Fruit fly (Drosophila melanogaster) ovary, adult (tissue): ENCODE measurements around the gene trx.
A peak's percentile ranks its signal among the peaks of the same experiment; 100 is the strongest.

ENCODE experiments used
- CG17801 ChIP-seq: fragments of 200-800 bp; optimal IDR thresholded peaks from 2 replicates; lab custom pipeline; 2019; ENCODE audit warnings: missing biosample characterization, mild to moderate bottlenecking, missing genetic modification characterization, moderate library complexity; ENCODE audit not compliant: partially characterized antibody

trx gene

DNA sequence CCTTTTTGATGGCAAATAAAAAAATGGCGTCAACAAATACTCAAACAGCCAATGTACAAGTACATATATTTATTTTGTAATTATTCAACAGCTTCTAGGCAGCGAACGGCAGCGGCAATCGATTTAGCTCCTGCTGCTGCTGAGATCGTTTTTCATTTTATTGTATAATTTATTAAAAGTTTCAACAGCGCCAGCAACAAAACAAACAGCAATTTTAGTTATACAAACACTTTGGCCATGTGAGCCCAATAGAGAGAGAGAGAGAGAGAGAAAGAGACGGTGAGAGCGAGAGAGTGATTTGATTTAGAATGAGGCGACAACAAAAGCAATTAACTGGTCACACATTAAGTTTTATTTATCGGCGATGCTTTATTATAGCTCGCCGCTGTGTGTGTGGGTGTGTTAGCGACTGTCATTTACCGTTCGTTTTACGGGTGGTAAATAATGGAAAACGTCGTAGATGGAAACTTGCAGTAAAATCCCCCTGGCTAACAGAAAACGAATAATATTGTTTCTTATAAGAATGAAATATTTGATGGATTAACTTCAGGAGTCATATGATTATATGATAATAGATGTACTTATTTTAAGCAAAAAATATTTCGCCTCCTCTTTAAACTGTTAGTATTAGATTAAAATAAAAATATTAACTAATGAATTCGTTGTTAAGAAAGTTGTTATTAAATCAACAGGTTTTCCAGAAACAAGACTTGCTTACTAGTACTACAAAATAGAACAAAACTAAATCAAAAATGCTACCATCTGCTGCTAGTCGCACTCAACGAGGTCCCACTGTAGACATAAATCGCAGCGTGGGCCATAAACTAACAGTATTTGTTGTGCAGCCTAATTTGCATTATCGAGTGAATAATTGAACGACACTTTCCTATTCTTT, 1.4 kb downstream of the trx start:
- no peak for TF ChIP-seq CG17801

DNA sequence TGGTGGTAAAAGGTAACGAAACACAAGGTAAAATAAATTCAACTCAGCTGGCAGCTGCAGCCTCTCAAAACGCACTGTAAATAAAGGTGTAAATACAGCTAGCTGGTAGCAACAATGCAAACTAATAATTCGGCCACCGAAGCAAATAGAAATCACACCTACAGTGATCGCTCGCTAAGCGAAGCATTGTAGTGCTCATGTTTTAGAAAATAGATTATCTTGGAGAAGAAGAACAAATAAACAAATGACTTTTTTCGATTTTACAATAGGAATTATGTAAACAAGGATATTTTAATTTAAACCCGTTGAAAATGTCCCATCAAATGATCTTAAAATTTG, 2.3 kb downstream of the trx start:
- no peak for TF ChIP-seq CG17801

DNA sequence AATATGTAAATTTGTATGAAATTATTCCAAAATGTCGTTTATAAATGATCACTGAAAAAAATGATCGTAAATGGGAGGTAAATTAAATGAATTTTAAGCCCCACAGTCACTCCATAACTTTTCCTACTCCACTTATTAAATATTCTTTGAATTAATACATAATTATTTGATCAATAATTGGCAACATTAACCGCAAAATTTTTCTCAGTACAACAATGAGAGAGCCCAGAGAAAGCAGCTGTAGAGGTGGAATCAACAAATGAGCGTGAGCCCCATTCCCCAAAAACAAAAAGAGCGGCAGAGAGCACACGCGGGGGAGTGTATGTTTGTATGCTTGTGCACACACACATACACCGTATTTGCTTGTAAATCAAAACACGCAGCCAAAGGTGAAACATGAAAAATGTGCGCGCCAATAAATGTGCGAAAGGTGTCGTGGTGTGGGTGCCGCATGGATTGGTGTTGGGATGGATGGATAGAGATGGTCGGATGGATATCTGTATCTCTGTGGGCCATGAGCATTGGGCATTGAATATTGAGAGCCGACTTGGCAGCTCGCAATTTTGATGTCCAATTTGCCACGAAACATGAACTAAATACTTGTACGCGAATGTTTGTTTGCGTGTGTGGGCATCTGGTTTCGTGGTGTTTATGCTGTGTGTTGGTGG, 2.8 kb downstream of the trx start:
- TF ChIP-seq CG17801 = peak; percentile 91

DNA sequence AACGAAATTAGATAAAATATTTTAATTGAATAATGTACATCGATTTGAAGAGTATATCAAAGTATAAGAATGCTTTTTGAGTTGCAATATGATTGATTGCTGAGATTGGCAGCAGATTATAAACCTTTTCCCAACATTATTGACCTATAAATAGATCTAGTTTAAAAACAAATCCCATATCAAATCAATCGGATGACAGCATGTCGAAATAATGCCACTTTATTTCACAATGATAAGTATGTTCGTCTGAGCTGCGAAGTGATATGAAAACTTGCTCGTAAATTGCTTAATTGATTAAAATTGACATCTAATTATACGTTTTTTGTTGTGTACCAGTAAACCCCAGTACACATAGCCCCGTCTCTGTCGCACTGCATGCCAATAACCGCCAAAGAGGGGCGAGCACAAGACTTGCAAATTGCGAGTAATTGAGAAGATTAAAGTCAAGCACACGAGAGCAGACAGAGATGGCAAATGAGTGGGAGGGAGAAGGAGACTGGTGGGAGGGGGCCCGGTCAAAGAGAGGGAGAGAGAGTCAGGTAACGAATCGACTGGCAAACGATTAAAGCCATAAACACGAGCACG, 3.6 kb downstream of the trx start:
- TF ChIP-seq CG17801 = no peak

DNA sequence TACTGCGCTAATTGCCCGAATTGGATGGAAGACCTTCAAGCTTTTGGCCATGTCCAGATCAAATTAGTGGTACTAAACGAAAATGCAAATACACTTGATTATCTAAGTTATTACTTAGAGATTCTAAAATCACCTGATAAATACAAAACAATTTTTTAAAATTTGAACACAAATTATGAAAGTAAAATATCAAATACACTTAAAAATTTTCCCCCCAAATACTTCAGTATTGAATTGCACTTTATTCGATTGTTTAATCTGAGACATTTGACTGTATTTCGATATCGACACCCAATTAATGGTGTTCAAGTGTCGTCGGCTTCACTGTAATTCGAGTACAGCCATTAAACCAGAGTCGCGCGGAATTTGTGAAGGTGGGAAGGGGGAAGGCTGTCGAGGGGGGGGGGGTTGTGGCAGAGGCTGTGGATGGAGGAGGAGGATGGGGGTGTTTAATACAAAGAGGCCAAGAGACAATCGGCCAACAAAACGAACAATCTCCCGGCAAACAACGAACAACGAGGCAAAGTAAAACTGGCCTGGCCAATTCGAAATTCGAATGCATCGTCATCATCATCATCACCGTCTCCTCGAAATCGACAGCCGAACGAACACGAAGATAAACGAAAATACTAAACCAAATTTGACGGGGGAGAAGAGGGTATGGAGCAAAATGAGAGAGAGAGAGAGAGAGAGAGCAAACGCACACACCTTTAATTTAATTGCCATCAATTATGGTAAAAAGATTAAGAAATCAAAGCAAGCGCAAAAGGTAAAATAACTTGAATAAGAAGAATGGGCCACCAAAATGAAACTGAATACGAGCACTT, 4.3 kb downstream of the trx start:
- no peak for TF ChIP-seq CG17801

DNA sequence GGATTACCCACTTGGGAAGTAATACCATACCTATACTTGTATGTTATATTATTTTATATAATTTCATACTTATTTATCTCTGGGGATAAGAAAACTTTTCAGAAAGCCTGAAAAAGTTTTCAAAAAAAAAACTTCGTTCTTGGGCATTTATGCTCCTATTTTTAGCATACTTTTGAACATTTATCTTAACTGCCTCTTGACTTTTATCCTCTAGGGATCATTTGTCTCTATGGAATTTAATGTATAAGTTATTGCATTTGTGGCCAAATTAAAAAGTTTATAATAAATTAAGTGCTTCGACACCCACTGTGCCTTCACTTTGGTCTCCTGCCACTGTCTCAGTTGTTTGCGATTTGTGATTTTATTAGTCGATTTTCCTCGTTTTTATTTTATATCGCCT, 6.4 kb downstream of the trx start:
- TF ChIP-seq CG17801 = no peak

DNA sequence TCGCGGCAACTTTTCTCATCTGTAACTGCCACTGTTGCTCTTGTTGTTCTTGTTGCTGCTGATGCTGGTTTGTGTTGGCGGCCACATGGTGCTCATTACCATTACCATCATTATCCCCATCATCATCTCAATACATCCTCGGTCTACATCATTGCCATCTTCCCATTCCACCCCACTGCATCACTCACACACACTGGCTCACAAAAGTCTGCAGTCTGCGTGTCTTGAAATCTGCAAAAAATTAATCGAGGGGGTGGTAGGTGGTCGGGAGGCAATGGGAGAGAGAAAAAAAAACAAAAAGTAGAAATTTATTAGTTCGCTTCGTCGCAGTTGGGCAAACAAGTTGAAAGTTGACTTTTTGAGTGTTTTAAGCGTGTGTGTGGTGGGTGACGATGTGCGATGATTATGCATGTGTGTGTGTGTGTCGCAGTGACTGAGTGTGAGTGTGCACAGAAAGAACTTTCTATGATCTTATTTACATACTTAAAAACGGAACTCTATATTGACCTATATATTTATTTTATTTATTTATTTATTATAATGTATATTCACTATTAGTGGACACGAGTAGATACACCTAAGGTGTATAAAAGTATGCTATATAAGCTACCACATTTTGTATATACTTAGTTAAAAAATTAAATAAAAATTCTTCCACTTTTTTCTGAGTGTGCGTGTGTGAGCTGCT, 7.2 kb downstream of the trx start:
- TF ChIP-seq CG17801 = no peak

DNA sequence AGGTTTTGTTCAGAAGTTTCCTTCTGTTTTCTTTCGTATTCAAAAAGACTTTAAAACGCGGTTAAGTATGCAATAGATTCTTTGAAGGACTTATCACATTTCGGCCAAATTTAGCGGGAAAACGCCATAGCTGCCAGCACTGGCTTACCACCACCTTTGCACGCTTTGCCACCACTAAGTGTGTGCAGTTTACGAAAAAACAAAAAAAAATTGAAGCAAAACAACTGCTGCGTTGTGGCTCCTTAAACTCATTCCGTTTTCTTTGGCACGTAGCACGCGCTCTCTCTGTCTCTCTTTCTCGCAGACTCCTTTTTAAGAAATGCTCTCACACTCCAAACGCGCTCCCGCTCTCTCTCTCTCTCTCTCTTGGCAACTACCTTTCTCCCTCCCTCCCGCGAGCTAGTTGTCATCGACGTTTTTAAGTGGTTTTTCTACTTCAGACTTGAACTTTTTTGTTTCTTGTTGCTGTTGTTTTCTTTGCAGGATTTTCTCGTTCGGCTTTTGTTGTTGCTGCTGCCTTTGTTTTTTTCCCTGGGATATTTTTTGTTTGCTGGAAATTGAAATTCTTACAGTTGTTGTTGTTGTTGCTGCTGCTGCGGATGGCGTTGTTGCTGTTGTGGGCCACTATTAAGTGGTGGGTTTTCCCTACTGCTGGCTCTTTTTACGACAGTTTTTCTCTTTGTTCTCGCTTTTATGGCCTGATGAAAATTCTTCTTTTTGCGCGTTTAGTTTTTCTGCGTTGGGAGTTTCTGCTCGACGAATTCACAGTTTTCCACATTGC, 8.0 kb downstream of the trx start:
- no peak for TF ChIP-seq CG17801

DNA sequence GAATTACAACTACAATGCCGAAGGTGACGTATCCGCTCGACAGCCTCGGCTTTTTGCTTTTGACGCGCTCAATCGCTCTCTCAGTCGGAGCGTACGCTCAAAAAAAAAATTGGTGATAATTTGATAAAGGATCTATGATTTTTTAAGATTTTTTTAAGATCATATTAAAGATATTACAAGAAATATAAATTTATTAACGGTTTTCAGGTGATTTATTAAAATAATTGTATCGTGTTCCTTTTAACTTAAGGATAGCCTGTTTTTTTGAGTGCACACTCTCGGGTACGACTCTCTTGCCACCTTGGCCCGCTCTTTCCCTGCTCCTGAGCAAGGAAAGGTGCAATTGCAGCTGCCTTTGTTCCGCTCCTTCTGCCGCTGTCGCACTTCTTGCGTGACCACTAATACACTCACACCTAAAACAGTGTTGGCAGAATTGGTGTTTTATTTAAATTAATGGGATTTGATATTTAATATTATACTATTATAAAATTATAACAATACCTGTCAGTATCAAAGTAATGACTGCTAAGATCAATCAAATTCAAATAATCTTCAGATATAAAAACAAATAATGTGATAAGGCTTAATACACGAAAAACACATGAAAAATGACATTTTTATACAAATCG, 8.7 kb downstream of the trx start:
- TF ChIP-seq CG17801 = peak; percentile 47

DNA sequence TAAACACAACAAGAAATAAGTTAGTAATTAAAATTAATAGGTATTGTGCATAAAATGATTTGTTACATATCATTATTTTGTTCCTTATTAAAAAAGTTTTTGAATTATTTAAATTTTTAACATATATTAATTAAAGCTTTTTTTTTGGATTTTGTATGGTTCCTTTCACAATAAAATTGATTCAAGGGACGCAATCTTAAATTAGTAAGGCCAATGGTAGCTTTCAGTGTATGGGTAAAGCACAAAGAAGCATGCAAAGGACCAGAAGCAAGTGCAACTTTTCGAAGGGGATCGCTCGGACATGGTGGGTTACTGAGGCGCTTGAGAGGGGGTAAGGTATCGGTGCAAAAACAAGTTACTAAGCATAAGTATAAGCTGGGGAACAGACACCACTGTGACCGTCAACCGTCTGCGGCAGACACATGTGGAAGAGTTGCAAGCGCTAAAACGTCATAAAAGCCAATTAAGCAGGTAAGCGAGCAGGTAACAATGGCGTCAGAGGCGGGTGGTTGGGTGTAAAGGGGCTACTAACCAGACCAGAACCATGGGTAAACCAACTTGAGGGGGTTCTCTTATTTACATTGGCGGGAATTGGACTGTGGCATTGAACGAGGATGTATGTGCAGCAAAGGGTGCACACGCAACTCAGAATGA, 11.1 kb downstream of the trx start:
- no peak for TF ChIP-seq CG17801

DNA sequence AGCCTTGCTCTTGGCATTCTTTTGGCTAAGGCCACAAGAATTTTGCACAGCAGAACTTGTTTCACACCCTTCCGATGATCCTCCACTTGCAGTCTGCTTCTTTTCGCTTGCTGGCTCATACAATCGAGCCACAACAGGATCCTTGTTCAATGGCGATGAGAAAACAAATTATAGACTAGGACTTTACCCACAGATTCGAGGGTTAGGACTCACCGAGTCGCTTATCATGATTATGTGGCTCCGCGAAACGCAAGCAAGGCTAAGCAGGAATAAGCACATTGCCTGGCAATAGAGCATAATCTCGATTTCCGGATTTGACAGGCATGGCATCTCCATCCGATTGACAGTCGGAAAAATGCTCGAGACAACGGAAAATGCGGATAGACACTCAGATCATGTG, 24.6 kb downstream of the trx start, which contains the start of the genes CG14839 and CG14841:
TSS of gene CG14839 (plus strand) at position 301 of the 400 bp plus-strand sequence.
TSS of gene CG14841 (minus strand) at position 332 of the 400 bp plus-strand sequence.
- TF ChIP-seq CG17801 = no peak

DNA sequence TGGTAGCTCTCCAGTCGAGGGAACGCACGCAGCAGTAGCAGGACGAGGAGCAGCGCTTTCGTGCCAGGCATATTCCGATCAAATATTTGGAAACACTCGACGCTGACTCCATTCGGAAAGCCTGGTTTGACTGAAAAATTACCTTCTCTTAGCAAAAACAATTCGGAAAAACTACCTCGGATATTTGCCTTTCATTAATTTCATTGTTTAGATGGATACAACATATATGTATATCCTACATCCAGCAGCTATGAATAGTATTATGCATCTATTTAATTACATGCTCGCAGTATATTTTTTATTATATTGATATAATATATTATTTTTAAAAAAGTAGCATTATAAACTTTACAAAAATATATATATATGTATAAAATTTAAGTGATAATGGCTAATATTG, 25.6 kb downstream of the trx start, which contains the start of gene CG14840:
TSS of gene CG14840 (minus strand) at position 101 of the 400 bp plus-strand sequence.
- no peak for TF ChIP-seq CG17801

DNA sequence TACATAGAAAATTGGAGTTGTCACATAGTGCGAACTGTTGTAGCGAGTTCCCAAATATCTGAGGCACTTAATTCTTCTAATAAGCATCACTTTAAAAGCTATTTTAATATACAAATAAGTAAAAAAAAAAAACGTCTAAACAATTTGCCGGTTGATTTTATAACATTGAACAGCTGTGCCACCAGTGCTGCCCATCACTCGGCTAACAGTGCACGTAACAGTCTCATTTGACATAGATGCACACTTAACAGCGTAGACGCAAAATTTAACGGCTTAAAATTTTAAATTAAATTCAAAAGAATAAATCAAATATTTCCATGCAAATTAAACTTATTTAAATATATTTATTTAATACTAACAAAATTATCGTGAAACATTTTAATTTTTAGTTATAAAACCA, 26.9 kb downstream of the trx start, which contains the start of gene MetRS-m:
TSS of gene MetRS-m (minus strand) at position 171 of the 400 bp plus-strand sequence.
- no peak for TF ChIP-seq CG17801

DNA sequence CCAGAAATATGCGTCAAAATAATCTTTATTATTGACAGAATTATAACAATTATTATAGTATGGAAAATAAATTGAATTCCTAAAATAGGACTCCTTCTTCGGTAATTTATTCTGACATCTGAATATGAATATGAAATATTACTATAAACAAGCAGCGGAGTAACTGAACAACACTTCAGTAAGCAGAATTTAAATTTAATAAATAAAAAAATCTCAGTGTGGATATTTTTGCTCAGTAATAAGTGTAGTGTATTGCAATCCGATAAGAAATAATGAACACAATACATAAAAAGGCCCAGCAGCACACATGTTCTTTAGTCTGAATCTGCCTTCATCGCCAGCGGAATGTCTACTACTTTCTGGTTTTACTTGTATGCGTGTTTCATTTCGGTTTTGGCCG, 30.9 kb downstream of the trx start, which contains the start of gene CG43179:
TSS of gene CG43179 (plus strand) at position 301 of the 400 bp plus-strand sequence.
- no peak for TF ChIP-seq CG17801
